Worm (Caenorhabditis elegans) whole organism, midembryonic: ENCODE results near the gene gcy-14.

ENCODE experiments used
- T22C8.4 ChIP-seq: fragments of 200-800 bp; sonication (Bioruptor generic); IDR thresholded peaks from 2 replicates; pipeline ENCODE4 v1.3.6; 2022; ENCODE audit warnings: missing genetic modification characterization, missing compliant biosample characterization
- cog-1 ChIP-seq: sonication (generic microtip); optimal IDR thresholded peaks from 2 replicates; lab custom pipeline; 2016; ENCODE audit warnings: missing genetic modification characterization, missing compliant biosample characterization
- med-1 ChIP-seq: sonication (generic microtip); optimal IDR thresholded peaks from 2 replicates; lab custom pipeline; 2017; ENCODE audit warnings: missing genetic modification characterization, mild to moderate bottlenecking, missing compliant biosample characterization, antibody characterized with exemption, missing genetic modification reagents; ENCODE audit not compliant: insufficient read depth
- ref-1 ChIP-seq: fragments of 200-800 bp; sonication (Bioruptor generic); conservative IDR thresholded peaks from 2 replicates; pipeline ENCODE4 v1.3.6; 2022; ENCODE audit warnings: missing genetic modification reagents, missing genetic modification characterization, missing compliant biosample characterization
- ztf-29 ChIP-seq: fragments of 200-800 bp; sonication (Bioruptor generic); IDR thresholded peaks from 2 replicates; pipeline ENCODE4 v1.3.6; 2022; ENCODE audit warnings: missing genetic modification reagents, missing genetic modification characterization, missing compliant biosample characterization

DNA sequence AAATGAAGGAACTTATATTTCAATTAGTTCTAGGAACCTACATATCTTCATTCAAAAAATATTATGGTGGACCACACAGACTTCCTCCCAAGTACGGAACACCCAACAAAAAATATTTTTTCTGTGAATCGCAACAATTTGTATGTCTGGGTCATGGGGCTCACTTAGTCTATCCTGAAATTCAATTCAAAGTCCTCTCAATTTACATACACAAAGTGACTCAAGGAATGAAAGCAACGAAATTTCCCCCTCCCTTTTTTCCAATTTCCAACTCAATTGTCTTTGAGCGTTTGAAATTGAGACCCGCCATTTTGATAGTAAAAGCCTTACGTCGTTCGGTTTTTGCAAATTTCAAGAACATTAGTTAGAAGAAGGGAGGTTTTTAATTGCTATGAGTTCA lies 8.7 kb downstream of the gcy-14 start:
- TF ChIP-seq med-1 (GFP tag; lab: Kevin White, UChicago), result no peak
- no peak for TF ChIP-seq cog-1
- no peak for TF ChIP-seq ztf-29 (GFP tag; lab: Robert Waterston, UW)
- no peak for TF ChIP-seq T22C8.4 (GFP tag; lab: Robert Waterston, UW)
- no peak for TF ChIP-seq ref-1 (GFP tag; lab: Robert Waterston, UW)
